Fruit fly (Drosophila melanogaster) whole organism, larva: Measurements from ENCODE around the gene aralar1.

Experiments used
- noc ChIP-seq: fragments of 200-800 bp; sonication (Bioruptor generic); optimal IDR thresholded peaks from 3 replicates; lab custom pipeline; 2019; ENCODE audit warnings: missing biosample characterization, mild to moderate bottlenecking, missing genetic modification characterization, moderate library complexity

The aralar1 gene

DNA sequence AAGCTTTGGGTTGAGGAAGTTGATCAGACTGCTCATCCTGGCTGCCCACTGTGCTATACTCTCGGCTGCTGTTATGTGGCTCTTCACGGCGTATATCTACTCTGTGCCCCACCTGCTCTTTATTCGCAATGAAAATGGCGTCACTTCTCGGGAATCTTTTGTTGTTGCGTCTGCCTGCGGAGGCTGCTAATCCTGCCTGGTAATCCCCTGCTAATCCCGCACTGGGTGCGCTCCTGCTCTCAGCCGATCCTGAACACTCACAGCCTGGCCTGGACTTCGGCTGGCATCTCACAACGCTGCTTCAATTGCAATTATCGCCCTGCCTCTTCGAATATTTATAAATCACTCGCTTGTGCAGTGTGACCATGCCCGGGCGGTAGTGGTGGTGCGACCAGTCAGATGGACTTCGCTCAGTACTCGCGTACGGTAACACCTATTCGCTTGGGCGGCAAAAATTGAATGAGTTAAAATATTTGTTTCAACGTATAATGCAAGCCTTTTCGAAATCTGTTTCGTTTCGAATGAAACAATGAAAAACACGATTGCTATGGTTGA is 27.8 kb downstream of the aralar1 start, which contains the start of gene CG2218:
CG2218 (minus strand) TSS at position 472 of the 555 bp plus-strand sequence.
- peak; percentile 39 for TF ChIP-seq noc

DNA sequence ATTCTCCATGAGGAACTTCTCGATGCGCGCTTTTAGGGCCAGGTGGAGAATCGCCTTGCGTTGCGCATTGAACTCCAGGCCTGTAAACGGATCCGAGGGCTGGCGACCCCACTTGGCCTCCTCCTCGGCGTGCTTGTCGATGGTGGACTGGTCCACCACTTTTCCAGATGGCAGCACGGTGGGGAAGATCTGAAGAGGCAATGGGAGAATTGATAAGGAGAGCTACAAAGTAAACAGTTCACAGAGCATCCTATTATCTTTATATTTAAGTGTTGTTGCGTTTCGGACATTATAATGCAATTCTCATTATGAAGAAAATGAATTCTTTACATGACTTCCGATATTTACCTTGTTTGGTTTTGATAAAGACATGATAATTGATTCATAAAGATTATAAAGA is 29.0 kb downstream of the aralar1 start:
- no peak for TF ChIP-seq noc

DNA sequence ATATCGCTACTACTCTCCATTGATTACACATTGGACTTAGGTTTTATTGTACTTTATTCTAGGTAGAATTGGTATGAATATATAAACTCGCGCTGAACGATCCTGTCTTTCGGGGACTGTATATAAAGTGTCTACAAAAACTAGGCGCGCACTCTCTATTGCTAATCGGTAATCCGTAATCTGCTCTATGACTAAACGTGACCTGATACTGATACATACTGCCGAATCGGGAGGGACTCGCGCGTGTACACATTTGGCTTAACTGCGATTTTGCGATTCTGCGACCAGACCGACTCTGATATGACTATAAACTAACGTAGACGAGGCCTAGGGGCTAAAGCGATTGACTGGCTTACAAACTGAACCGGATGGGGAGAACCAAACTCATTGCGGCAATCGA is 30.0 kb downstream of the aralar1 start:
- no peak for TF ChIP-seq noc

DNA sequence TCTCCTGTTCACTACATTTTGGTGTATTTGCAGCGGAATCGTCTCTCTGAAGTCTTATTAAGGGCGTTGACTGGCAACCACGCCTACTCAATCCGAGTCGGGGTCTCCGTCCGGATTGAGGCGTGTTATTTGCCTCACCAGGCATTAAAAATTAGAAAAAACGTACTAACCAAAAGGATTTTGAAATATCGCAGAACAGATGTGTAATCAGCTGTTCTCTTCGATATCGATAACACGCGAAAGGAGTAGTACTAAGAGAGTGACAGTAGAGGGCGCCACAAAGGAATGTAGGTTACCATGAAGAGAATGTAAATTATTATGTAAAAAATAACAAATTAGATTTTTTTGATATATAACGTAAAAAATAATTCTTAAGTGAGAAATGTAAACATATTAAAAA is 30.7 kb downstream of the aralar1 start, which contains the start of gene CG15536:
CG15536 (minus strand) TSS at position 170 of the 400 bp plus-strand sequence.
- no peak for TF ChIP-seq noc

DNA sequence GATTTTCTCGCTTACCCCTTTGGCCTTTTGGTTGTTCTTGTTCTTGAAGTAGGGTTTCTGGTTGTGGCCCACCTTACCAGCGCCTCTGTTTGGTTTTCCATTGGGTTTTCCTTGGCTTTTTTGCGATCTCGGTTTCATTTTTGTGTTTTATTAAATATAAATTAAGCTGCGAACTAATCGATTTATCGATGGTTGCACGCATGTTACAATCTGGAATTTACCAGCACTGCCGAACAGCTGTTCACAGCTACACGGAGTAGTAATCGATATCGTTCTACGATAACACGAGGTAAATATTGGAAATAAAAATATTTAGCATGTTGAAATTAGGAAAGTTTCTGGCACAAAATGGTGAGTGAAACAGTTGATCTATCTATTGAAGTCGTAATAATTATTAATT is 32.0 kb downstream of the aralar1 start, which contains the start of the genes CG15535 and mRpS18C:
CG15535 (minus strand) TSS at position 235 of the 400 bp plus-strand sequence.
mRpS18C (plus strand) TSS at position 280 of the 400 bp plus-strand sequence.
- TF ChIP-seq noc, result no peak

DNA sequence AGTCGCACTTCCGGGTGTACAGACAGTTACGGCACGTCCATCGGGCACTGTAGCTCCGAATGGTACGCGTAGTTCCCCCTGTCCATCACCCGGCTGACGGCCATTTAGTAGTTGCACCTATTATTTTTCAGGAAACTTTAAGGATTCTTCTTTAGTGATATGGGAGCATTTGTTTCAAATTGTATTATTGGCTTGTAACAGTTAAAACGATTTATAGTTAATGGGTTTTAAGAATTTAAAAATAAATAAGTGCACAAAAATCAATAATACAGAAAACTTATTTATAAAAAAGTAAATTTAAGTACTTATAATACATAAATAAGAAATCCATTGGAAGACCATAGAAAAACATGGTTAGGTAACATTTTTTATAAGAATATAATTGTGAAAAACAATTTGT is 32.8 kb downstream of the aralar1 start, which contains the start of the genes CG2217 and CG42740:
CG2217 (minus strand) TSS at position 101 of the 400 bp plus-strand sequence.
CG42740 (minus strand) TSS at position 101 of the 400 bp plus-strand sequence.
- no peak for TF ChIP-seq noc

DNA sequence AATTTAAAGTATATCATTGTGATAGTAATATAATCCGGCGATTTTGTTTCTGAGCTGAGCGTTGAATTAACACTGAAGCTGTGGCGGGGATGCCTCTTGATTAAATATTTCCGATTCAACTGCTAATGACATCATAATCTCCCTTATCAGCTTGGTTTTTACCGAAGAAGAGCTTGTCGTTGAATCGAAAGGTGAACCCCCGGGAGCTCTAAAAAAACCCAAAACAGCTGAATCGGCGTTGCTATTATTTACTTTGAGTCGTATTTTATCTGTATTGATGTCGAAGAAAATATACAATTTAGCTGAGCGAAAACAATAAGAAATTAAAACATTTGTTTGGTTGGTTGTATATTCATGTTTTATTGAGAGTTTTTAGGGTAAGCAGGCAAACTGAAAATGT is 36.5 kb downstream of the aralar1 start:
- no peak for TF ChIP-seq noc

DNA sequence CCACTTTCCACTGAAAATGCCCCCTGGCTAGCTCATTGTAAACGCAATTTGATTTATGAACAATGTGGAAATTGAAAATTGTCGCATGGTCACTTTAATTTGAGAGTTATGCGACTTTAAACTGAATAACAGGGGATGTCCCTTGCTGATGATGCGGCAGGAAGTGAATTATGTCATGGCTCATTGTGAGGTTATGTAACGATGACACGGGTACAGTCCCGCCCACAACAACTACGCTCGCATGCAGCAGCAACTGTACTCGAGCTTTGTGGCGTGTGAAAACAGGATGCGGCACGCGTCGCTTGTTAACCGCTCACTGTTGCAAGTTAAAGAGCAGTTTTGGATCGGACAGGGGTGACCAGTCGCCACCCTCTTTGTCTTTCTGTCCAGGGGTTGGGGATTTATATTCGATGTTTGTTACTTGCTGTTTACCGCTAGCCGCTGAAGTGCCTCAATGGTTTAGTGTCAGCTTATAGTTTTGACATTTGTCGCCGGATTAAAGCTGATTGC is 38.8 kb downstream of the aralar1 start:
- TF ChIP-seq noc, result no peak

DNA sequence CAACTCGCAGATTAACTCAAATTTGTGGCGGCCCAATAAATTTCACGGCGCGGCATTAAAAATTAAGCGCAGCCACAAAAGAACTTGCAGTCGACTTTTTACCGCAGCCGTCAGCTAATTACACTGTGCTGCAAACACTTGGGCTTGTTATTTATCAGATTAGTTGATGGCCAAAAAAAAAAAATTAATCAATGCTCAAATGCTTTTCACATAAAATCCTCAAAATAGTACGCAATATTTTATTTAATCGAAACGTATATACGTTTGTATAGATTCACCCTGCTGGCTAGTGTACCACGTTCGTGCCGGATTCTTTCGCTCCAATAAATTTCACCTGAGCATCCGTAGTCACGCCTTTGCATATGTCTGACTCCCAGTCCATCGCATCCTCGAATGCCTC is 41.9 kb downstream of the aralar1 start:
- TF ChIP-seq noc, result no peak

DNA sequence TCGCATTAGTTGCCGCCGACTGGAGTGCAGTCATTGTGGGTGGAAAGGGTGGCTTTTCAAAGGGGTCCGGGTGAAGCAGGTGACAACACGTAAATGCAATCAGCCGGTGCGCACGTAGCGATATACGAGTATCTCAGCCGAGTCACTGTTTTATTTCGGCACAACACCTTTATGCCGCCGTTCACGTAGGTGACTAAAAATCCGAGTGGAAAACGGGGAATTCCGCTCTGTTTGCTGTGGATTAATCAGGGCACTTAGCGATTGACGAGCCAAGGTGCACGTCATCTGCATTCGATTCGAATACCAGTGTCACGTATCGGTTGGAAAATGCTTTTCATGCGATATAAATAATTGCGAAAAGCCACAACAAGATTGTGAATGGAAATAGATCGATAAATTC is 49.2 kb downstream of the aralar1 start:
- TF ChIP-seq noc, result no peak
